Fruit fly (Drosophila melanogaster) whole organism, embryonic: ENCODE data around the gene galla-2.

Experiments
- Abd-B ChIP-seq: fragments of 200-800 bp; sonication (Bioruptor generic); optimal IDR thresholded peaks from 2 replicates; lab custom pipeline; 2018; ENCODE audit warnings: missing biosample characterization, mild to moderate bottlenecking, missing genetic modification characterization, moderate library complexity
- Antp ChIP-seq: fragments of 200-800 bp; sonication (Bioruptor generic); optimal IDR thresholded peaks from 3 replicates; lab custom pipeline; 2016; ENCODE audit warnings: missing biosample characterization, missing genetic modification characterization
- Asciz ChIP-seq: fragments of 200-800 bp; sonication (Bioruptor generic); optimal IDR thresholded peaks from 2 replicates; lab custom pipeline; 2017; ENCODE audit warnings: missing biosample characterization, mild to moderate bottlenecking, missing genetic modification characterization, missing genetic modification reagents
- B-H2 ChIP-seq: fragments of 200-800 bp; sonication (Bioruptor generic); optimal IDR thresholded peaks from 2 replicates; lab custom pipeline; 2018; ENCODE audit warnings: missing biosample characterization, mild to moderate bottlenecking, missing genetic modification characterization
- Blimp-1 ChIP-seq: fragments of 200-800 bp; sonication (Bioruptor generic); optimal IDR thresholded peaks from 3 replicates; lab custom pipeline; 2018; ENCODE audit warnings: missing biosample characterization, missing genetic modification characterization, mild to moderate bottlenecking, moderate library complexity, missing genetic modification reagents
- CG17829 ChIP-seq: fragments of 200-800 bp; optimal IDR thresholded peaks from 2 replicates; lab custom pipeline; 2019; ENCODE audit warnings: missing biosample characterization, mild to moderate bottlenecking, missing genetic modification characterization, moderate library complexity
- CG3726 ChIP-seq: fragments of 200-800 bp; sonication (Bioruptor generic); IDR thresholded peaks from 3 replicates; pipeline ENCODE4, ENCODE4 v1.3.6; 2022; ENCODE audit warnings: missing biosample characterization, missing genetic modification characterization
- CG4404 ChIP-seq: fragments of 200-800 bp; sonication (Bioruptor generic); IDR thresholded peaks from 2 replicates; pipeline ENCODE4 v1.3.6; 2022; ENCODE audit warnings: missing biosample characterization, missing genetic modification characterization
- CG5180 ChIP-seq: fragments of 200-800 bp; sonication (Bioruptor generic); optimal IDR thresholded peaks from 3 replicates; lab custom pipeline; 2017; ENCODE audit warnings: missing biosample characterization, missing genetic modification characterization, mild to moderate bottlenecking, moderate library complexity, missing genetic modification reagents
- CG5245 ChIP-seq: fragments of 200-800 bp; sonication (Bioruptor generic); optimal IDR thresholded peaks from 3 replicates; lab custom pipeline; 2016; ENCODE audit warnings: missing biosample characterization, missing genetic modification characterization
- CG6272 ChIP-seq: fragments of 200-800 bp; sonication (Bioruptor generic); IDR thresholded peaks from 2 replicates; pipeline ENCODE4 v1.3.6; 2022; ENCODE audit warnings: missing biosample characterization, missing genetic modification characterization
- CG6765 ChIP-seq: fragments of 200-800 bp; sonication (Bioruptor generic); optimal IDR thresholded peaks from 3 replicates; lab custom pipeline; 2017; ENCODE audit warnings: missing biosample characterization, mild to moderate bottlenecking, missing genetic modification characterization
- CG7556 ChIP-seq: fragments of 200-800 bp; sonication (Bioruptor generic); optimal IDR thresholded peaks from 2 replicates; lab custom pipeline; 2017; ENCODE audit warnings: missing biosample characterization, mild to moderate bottlenecking, missing genetic modification characterization
- Chrac-16 ChIP-seq: fragments of 200-800 bp; sonication (Bioruptor generic); optimal IDR thresholded peaks from 3 replicates; lab custom pipeline; 2016; ENCODE audit warnings: missing biosample characterization, missing genetic modification characterization
- D ChIP-seq, 2 experiments: fragments of 200-800 bp in 1 of 2; fragments of >200 bp in 1 of 2; sonication (Bioruptor generic) in 1 of 2; optimal IDR thresholded peaks; 2 replicates in 1 of 2; 3 replicates in 1 of 2; lab custom pipeline; 2017; ENCODE audit warnings: mild to moderate bottlenecking in 1 of 2, missing biosample characterization in 1 of 2, missing genetic modification characterization in 1 of 2, missing genetic modification reagents in 1 of 2
- Dek ChIP-seq: fragments of 200-800 bp; sonication (Bioruptor generic); optimal IDR thresholded peaks from 3 replicates; lab custom pipeline; 2019; ENCODE audit warnings: missing biosample characterization, mild to moderate bottlenecking, missing genetic modification characterization, moderate library complexity
- Kr ChIP-seq: fragments of 200-800 bp; sonication (Bioruptor generic); optimal IDR thresholded peaks from 2 replicates; lab custom pipeline; 2017; ENCODE audit warnings: missing biosample characterization, mild to moderate bottlenecking, missing genetic modification characterization
- Med ChIP-seq: fragments of 200-800 bp; sonication (Bioruptor generic); peaks from one replicate; lab custom pipeline; 2016; ENCODE audit warnings: missing biosample characterization, missing genetic modification characterization, mild to moderate bottlenecking, inconsistent platforms, moderate library complexity
- PHDP ChIP-seq: fragments of 200-800 bp; sonication (Bioruptor generic); optimal IDR thresholded peaks from 3 replicates; lab custom pipeline; 2018; ENCODE audit warnings: missing biosample characterization, mild to moderate bottlenecking, missing genetic modification characterization, moderate library complexity
- Ssrp ChIP-seq: fragments of 200-800 bp; sonication (Bioruptor generic); optimal IDR thresholded peaks from 2 replicates; lab custom pipeline; 2018; ENCODE audit warnings: missing biosample characterization, mild to moderate bottlenecking, missing genetic modification characterization, moderate library complexity
- Tbp ChIP-seq: fragments of >200 bp; optimal IDR thresholded peaks from 2 replicates; lab custom pipeline; 2018; ENCODE audit warnings: missing biosample characterization, missing genetic modification characterization
- Vsx1 ChIP-seq: fragments of 200-800 bp; sonication (Bioruptor generic); optimal IDR thresholded peaks from 2 replicates; lab custom pipeline; 2017; ENCODE audit warnings: missing biosample characterization, mild to moderate bottlenecking, missing genetic modification characterization, missing genetic modification reagents
- cato ChIP-seq: fragments of 200-800 bp; sonication (Bioruptor generic); optimal IDR thresholded peaks from 2 replicates; lab custom pipeline; 2016; ENCODE audit warnings: missing biosample characterization, missing genetic modification characterization, borderline replicate concordance
- cg ChIP-seq: fragments of 200-800 bp; sonication (Bioruptor generic); optimal IDR thresholded peaks from 3 replicates; lab custom pipeline; 2019; ENCODE audit warnings: missing biosample characterization, mild to moderate bottlenecking, missing genetic modification characterization, moderate library complexity
- ci ChIP-seq: fragments of 200-800 bp; sonication (Bioruptor generic); IDR thresholded peaks from 3 replicates; pipeline ENCODE4 v1.3.6; 2022; ENCODE audit warnings: missing biosample characterization, missing genetic modification characterization
- danr ChIP-seq: fragments of 200-800 bp; sonication (Bioruptor generic); IDR thresholded peaks from 2 replicates; pipeline ENCODE4 v1.3.6; 2022; ENCODE audit warnings: missing biosample characterization, missing genetic modification characterization
- dmrt99B ChIP-seq: fragments of 200-800 bp; sonication (Bioruptor generic); optimal IDR thresholded peaks from 2 replicates; lab custom pipeline; 2018; ENCODE audit warnings: missing biosample characterization, mild to moderate bottlenecking, missing genetic modification characterization, moderate library complexity
- en ChIP-seq: fragments of 200-800 bp; sonication (Bioruptor generic); optimal IDR thresholded peaks from 2 replicates; lab custom pipeline; 2016; ENCODE audit warnings: missing biosample characterization, missing genetic modification characterization
- esg ChIP-seq: fragments of 200-800 bp; sonication (Bioruptor generic); conservative IDR thresholded peaks from 2 replicates; pipeline ENCODE4 v1.3.6; 2022; ENCODE audit warnings: missing biosample characterization, missing genetic modification characterization
- fd102C ChIP-seq: fragments of 200-800 bp; sonication (Bioruptor generic); optimal IDR thresholded peaks from 2 replicates; lab custom pipeline; 2018; ENCODE audit warnings: missing biosample characterization, mild to moderate bottlenecking, missing genetic modification characterization, moderate library complexity
- gsb-n ChIP-seq: fragments of 200-800 bp; sonication (Bioruptor generic); optimal IDR thresholded peaks from 3 replicates; lab custom pipeline; 2018; ENCODE audit warnings: missing biosample characterization, mild to moderate bottlenecking, missing genetic modification characterization
- kay ChIP-seq: fragments of 200-800 bp; sonication (Bioruptor generic); optimal IDR thresholded peaks from 2 replicates; lab custom pipeline; 2016; ENCODE audit warnings: missing biosample characterization, missing genetic modification characterization
- kni ChIP-seq: fragments of 200-800 bp; sonication (Bioruptor generic); optimal IDR thresholded peaks from 3 replicates; lab custom pipeline; 2017; ENCODE audit warnings: mild to moderate bottlenecking, missing biosample characterization, missing genetic modification reagents, missing genetic modification characterization
- knrl ChIP-seq: fragments of 200-800 bp; sonication (Bioruptor generic); IDR thresholded peaks from 3 replicates; pipeline ENCODE4 v1.3.6; 2022; ENCODE audit warnings: missing biosample characterization, missing genetic modification characterization; ENCODE audit not compliant: partially characterized antibody
- mirr ChIP-seq: fragments of 200-800 bp; sonication (Bioruptor generic); optimal IDR thresholded peaks from 3 replicates; lab custom pipeline; 2018; ENCODE audit warnings: missing biosample characterization, mild to moderate bottlenecking, missing genetic modification characterization
- oc ChIP-seq: fragments of 200-800 bp; sonication (Bioruptor generic); optimal IDR thresholded peaks from 2 replicates; lab custom pipeline; 2018; ENCODE audit warnings: missing biosample characterization, mild to moderate bottlenecking, missing genetic modification characterization, moderate library complexity
- pho ChIP-seq: fragments of 200-800 bp; sonication (Bioruptor generic); optimal IDR thresholded peaks from 2 replicates; lab custom pipeline; 2016; ENCODE audit warnings: missing biosample characterization, missing genetic modification characterization
- pita ChIP-seq: fragments of 200-800 bp; sonication (Bioruptor generic); optimal IDR thresholded peaks from 2 replicates; lab custom pipeline; 2017; ENCODE audit warnings: missing biosample characterization, mild to moderate bottlenecking, missing genetic modification characterization
- pnt ChIP-seq: fragments of 200-800 bp; sonication (Bioruptor generic); optimal IDR thresholded peaks from 3 replicates; lab custom pipeline; 2016; ENCODE audit warnings: missing biosample characterization, missing genetic modification characterization
- prd ChIP-seq, 3 experiments: fragments of >200 bp in 2 of 3; fragments of 200-800 bp in 1 of 3; sonication (Bioruptor generic) in 1 of 3; optimal IDR thresholded peaks in 2 of 3; IDR thresholded peaks in 1 of 3; 2 replicates in 2 of 3; 3 replicates in 1 of 3; pipeline versions ENCODE4 v1.3.6 to Lab custom; 2017 to 2022; ENCODE audit warnings: missing biosample characterization in 1 of 3, missing genetic modification characterization in 1 of 3
- run ChIP-seq: fragments of 200-800 bp; sonication (Bioruptor generic); optimal IDR thresholded peaks from 3 replicates; lab custom pipeline; 2018; ENCODE audit warnings: missing biosample characterization, mild to moderate bottlenecking, missing genetic modification characterization
- scrt ChIP-seq: fragments of 200-800 bp; sonication (Bioruptor generic); optimal IDR thresholded peaks from 2 replicates; lab custom pipeline; 2018; ENCODE audit warnings: missing biosample characterization, mild to moderate bottlenecking, missing genetic modification characterization, moderate library complexity
- shn ChIP-seq: fragments of 200-800 bp; sonication (Bioruptor generic); optimal IDR thresholded peaks from 3 replicates; lab custom pipeline; 2016; ENCODE audit warnings: missing biosample characterization, missing genetic modification characterization
- sug ChIP-seq: fragments of 200-800 bp; optimal IDR thresholded peaks from 2 replicates; lab custom pipeline; 2019; ENCODE audit warnings: missing biosample characterization, mild to moderate bottlenecking, missing genetic modification characterization, moderate library complexity
- tin ChIP-seq: fragments of 200-800 bp; sonication (Bioruptor generic); optimal IDR thresholded peaks from 3 replicates; lab custom pipeline; 2016; ENCODE audit warnings: missing biosample characterization, missing genetic modification characterization
- tx ChIP-seq: fragments of 200-800 bp; sonication (Bioruptor generic); optimal IDR thresholded peaks from 2 replicates; lab custom pipeline; 2016; ENCODE audit warnings: missing biosample characterization, missing genetic modification characterization
- zen ChIP-seq: fragments of 200-800 bp; sonication (Bioruptor generic); optimal IDR thresholded peaks from 3 replicates; lab custom pipeline; 2018; ENCODE audit warnings: missing biosample characterization, mild to moderate bottlenecking, missing genetic modification characterization, moderate library complexity

The galla-2 gene

DNA sequence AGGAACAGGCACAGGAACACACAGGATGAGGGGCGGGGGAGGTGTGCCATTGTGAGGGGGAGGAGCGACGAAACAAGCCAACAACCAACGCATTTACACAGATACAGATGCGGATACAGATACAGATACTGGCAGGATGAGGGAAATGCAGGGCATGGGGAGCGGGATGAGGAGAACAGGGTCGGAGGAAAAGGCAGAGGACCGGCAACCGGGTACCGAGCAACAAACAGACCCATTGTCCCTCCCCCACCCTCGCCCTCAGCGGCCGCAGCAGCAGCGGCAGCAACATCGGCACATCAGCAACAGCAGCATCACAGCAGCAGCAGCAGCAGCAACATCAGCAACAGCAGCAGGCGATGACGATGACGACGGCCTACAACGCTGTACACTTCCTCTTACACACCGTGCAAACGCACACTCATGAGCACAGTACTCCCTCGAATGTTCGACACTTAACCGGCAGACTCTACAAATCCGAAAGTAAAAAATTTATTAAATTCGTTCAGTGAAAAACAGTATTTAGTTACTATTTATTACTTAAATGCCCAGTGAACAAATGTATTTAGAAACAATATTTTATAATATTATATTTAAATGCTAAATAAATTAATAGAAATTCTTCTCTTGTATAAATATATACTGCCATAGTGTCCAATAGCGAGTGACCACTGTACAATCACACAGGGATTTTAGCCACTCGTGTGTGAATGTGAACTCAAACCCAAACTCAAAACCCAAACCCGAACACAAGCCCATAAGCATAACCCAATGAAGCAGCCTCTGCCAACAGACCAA, 27.1 kb upstream of the galla-2 start (continued):
- TF ChIP-seq pita (GFP tag; lab: Kevin White, UChicago) (no peak), pnt (GFP tag; lab: Kevin White, UChicago) (no peak), cato (GFP tag; lab: Kevin White, UChicago) (peak; percentile 63), sug (peak; percentile 73), fd102C (GFP tag; lab: Kevin White, UChicago) (peak; percentile 56), ci (GFP tag; lab: Robert Waterston, UW) (peak; percentile 81; the same call in 2 of the 3 replicates), CG6765 (peak; percentile 76), Vsx1 (peak; percentile 76), esg (GFP tag; lab: Robert Waterston, UW) (peak; percentile 82), Dek (peak; percentile 83), Antp (GFP tag; lab: Kevin White, UChicago) (peak; percentile 7), kay (peak; percentile 11), Tbp (no peak), kni (GFP tag; lab: Kevin White, UChicago) (peak; percentile 5), scrt (GFP tag; lab: Kevin White, UChicago) (peak; percentile 79), CG3726 (GFP tag; lab: Robert Waterston, UW) (0 out of 3 replicates have a peak, but pooled peaks have one; percentile 70), PHDP (peak; percentile 86), pho (GFP tag; lab: Kevin White, UChicago) (no peak), cg (GFP tag; lab: Kevin White, UChicago) (peak; percentile 71), tin (peak; percentile 78), en (GFP tag; lab: Kevin White, UChicago) (no peak), oc (tag; lab: Kevin White, UChicago) (peak; percentile 73), CG5245 (GFP tag; lab: Kevin White, UChicago) (peak; percentile 57), CG5180 (peak; percentile 54), danr (GFP tag; lab: Robert Waterston, UW) (peak; percentile 79), Asciz (peak; percentile 85), knrl (GFP tag; lab: Robert Waterston, UW) (no peak), CG17829 (tag; lab: Kevin White, UChicago) (peak; percentile 95), shn (GFP tag; lab: Kevin White, UChicago) (no peak), CG6272 (GFP tag; lab: Robert Waterston, UW) (peak; percentile 67), CG4404 (GFP tag; lab: Robert Waterston, UW) (peak; percentile 96), Kr (no peak), prd (optimal IDR thresholded peaks at IDR 0.05; lab: Kevin White, UChicago) (no peak), prd (GFP tag; IDR thresholded peaks at IDR 0.05; lab: Robert Waterston, UW) (peak; percentile 95), Ssrp (tag; lab: Kevin White, UChicago) (peak; percentile 89), gsb-n (peak; percentile 90), D (optimal IDR thresholded peaks at IDR 0.05; lab: Kevin White, UChicago) (peak; percentile 46), D (GFP tag; optimal IDR thresholded peaks at IDR 0.05; lab: Kevin White, UChicago) (peak; percentile 94), mirr (GFP tag; lab: Kevin White, UChicago) (no peak), zen (tag; lab: Kevin White, UChicago) (peak; percentile 93), dmrt99B (tag; lab: Kevin White, UChicago) (peak; percentile 97), CG7556 (GFP tag; lab: Kevin White, UChicago) (peak; percentile 95), B-H2 (GFP tag; lab: Kevin White, UChicago) (peak; percentile 80), run (peak; percentile 55), Abd-B (GFP tag; lab: Kevin White, UChicago) (peak; percentile 84), Chrac-16 (peak; percentile 88), Blimp-1 (GFP tag; lab: Kevin White, UChicago) (peak; percentile 91), tx (GFP tag; lab: Kevin White, UChicago) (no peak), Med (GFP tag; lab: Kevin White, UChicago) (peak; percentile 59)
